Worm (Caenorhabditis elegans) whole organism, L3 larva: ENCODE measurements around the gene Y38H6C.15.

Experiments
- R02D3.7 ChIP-seq: fragments of 150-350 bp; optimal IDR thresholded peaks from 2 replicates; lab custom pipeline; 2014; ENCODE audit warnings: missing biosample characterization, missing genetic modification characterization
- ZK546.5 ChIP-seq: sonication (generic microtip); optimal IDR thresholded peaks from 2 replicates; lab custom pipeline; 2017; ENCODE audit warnings: missing biosample characterization, missing genetic modification characterization
- ama-1 ChIP-seq: fragments of 150-350 bp; optimal IDR thresholded peaks from 2 replicates; lab custom pipeline; 2018
- ceh-16 ChIP-seq: sonication (generic microtip); optimal IDR thresholded peaks from 2 replicates; lab custom pipeline; 2017; ENCODE audit warnings: missing biosample characterization, missing genetic modification characterization
- ceh-28 ChIP-seq: fragments of 150-350 bp; optimal IDR thresholded peaks from 2 replicates; lab custom pipeline; 2014; ENCODE audit warnings: missing biosample characterization, missing genetic modification reagents, missing genetic modification characterization
- ceh-9 ChIP-seq: sonication (generic microtip); optimal IDR thresholded peaks from 2 replicates; lab custom pipeline; 2018; ENCODE audit warnings: missing biosample characterization, missing genetic modification characterization
- egl-27 ChIP-seq: sonication (generic microtip); optimal IDR thresholded peaks from 4 replicates; lab custom pipeline; 2017; ENCODE audit warnings: missing biosample characterization, missing genetic modification reagents, missing genetic modification characterization
- egl-5 ChIP-seq: fragments of 150-350 bp; optimal IDR thresholded peaks from 2 replicates; lab custom pipeline; 2017; ENCODE audit warnings: missing biosample characterization, missing genetic modification reagents, missing genetic modification characterization, inconsistent platforms
- elt-2 ChIP-seq: sonication (generic microtip); optimal IDR thresholded peaks from 2 replicates; lab custom pipeline; 2016; ENCODE audit warnings: missing genetic modification reagents, mild to moderate bottlenecking, missing genetic modification characterization, missing compliant biosample characterization
- elt-3 ChIP-seq, 3 experiments: fragments of 150-350 bp in 1 of 3; sonication (generic microtip) in 2 of 3; optimal IDR thresholded peaks; 2 replicates in 2 of 3; 4 replicates in 1 of 3; lab custom pipeline; 2014 to 2017; ENCODE audit warnings: missing biosample characterization in 3 of 3, missing genetic modification characterization in 3 of 3
- fkh-10 ChIP-seq: sonication (generic microtip); optimal IDR thresholded peaks from 2 replicates; lab custom pipeline; 2017; ENCODE audit warnings: missing biosample characterization, missing genetic modification reagents, missing genetic modification characterization
- fkh-2 ChIP-seq: fragments of 150-350 bp; optimal IDR thresholded peaks from 2 replicates; lab custom pipeline; 2014; ENCODE audit warnings: missing biosample characterization, missing genetic modification reagents, missing genetic modification characterization
- hmg-11 ChIP-seq: sonication (generic microtip); optimal IDR thresholded peaks from 2 replicates; lab custom pipeline; 2016; ENCODE audit warnings: missing genetic modification characterization, missing compliant biosample characterization
- jun-1 ChIP-seq: fragments of 150-350 bp; optimal IDR thresholded peaks from 2 replicates; lab custom pipeline; 2014; ENCODE audit warnings: missing biosample characterization, missing genetic modification reagents, missing genetic modification characterization
- lin-15B ChIP-seq: fragments of 150-350 bp; optimal IDR thresholded peaks from 2 replicates; lab custom pipeline; 2014; ENCODE audit warnings: missing biosample characterization, missing genetic modification characterization
- lin-39 ChIP-seq: fragments of 150-350 bp; optimal IDR thresholded peaks from 2 replicates; lab custom pipeline; 2018; ENCODE audit warnings: missing biosample characterization, missing genetic modification reagents, missing genetic modification characterization
- lsy-12 ChIP-seq: sonication (generic microtip); optimal IDR thresholded peaks from 2 replicates; lab custom pipeline; 2016; ENCODE audit warnings: mild to moderate bottlenecking, missing genetic modification characterization, missing compliant biosample characterization
- mdl-1 ChIP-seq: fragments of 150-350 bp; optimal IDR thresholded peaks from 2 replicates; lab custom pipeline; 2014; ENCODE audit warnings: missing biosample characterization, missing genetic modification characterization
- nfya-1 ChIP-seq: sonication (generic microtip); optimal IDR thresholded peaks from 2 replicates; lab custom pipeline; 2017; ENCODE audit warnings: missing genetic modification characterization, mild to moderate bottlenecking, missing compliant biosample characterization, antibody characterized with exemption, moderate library complexity; ENCODE audit not compliant: insufficient read depth
- nhr-11 ChIP-seq: fragments of 150-350 bp; optimal IDR thresholded peaks from 2 replicates; lab custom pipeline; 2014; ENCODE audit warnings: missing biosample characterization, missing genetic modification characterization
- nhr-12 ChIP-seq: fragments of 150-350 bp; optimal IDR thresholded peaks from 2 replicates; lab custom pipeline; 2014; ENCODE audit warnings: missing biosample characterization, missing genetic modification characterization
- nhr-237 ChIP-seq: fragments of 150-350 bp; optimal IDR thresholded peaks from 2 replicates; lab custom pipeline; 2014; ENCODE audit warnings: missing biosample characterization, missing genetic modification characterization
- nhr-25 ChIP-seq: sonication (generic microtip); optimal IDR thresholded peaks from 2 replicates; lab custom pipeline; 2017; ENCODE audit warnings: missing biosample characterization, missing genetic modification characterization
- nhr-28 ChIP-seq: fragments of 150-350 bp; optimal IDR thresholded peaks from 2 replicates; lab custom pipeline; 2014; ENCODE audit warnings: missing biosample characterization, missing genetic modification characterization
- nhr-43 ChIP-seq: sonication (generic microtip); optimal IDR thresholded peaks from 2 replicates; lab custom pipeline; 2016; ENCODE audit warnings: mild to moderate bottlenecking, missing genetic modification characterization, missing compliant biosample characterization; ENCODE audit not compliant: poor library complexity, severe bottlenecking
- nhr-67 ChIP-seq: fragments of 150-350 bp; optimal IDR thresholded peaks from 2 replicates; lab custom pipeline; 2014; ENCODE audit warnings: missing biosample characterization, missing genetic modification characterization
- nhr-76 ChIP-seq: fragments of 150-350 bp; sonication (generic microtip); optimal IDR thresholded peaks from 5 replicates; lab custom pipeline; 2014; ENCODE audit warnings: missing biosample characterization, missing genetic modification characterization
- nhr-77 ChIP-seq: fragments of 150-350 bp; optimal IDR thresholded peaks from 2 replicates; lab custom pipeline; 2014; ENCODE audit warnings: missing biosample characterization, missing genetic modification characterization
- pha-4 ChIP-seq: fragments of 150-350 bp; optimal IDR thresholded peaks from 2 replicates; lab custom pipeline; 2014; ENCODE audit warnings: missing biosample characterization, missing genetic modification reagents, missing genetic modification characterization
- pqm-1 ChIP-seq: fragments of 150-350 bp; optimal IDR thresholded peaks from 2 replicates; lab custom pipeline; 2017; ENCODE audit warnings: missing biosample characterization, missing genetic modification characterization, inconsistent platforms
- sea-2 ChIP-seq: fragments of 150-350 bp; sonication (generic microtip); optimal IDR thresholded peaks from 4 replicates; lab custom pipeline; 2014; ENCODE audit warnings: missing biosample characterization, missing genetic modification reagents, missing genetic modification characterization
- snpc-4 ChIP-seq: fragments of 150-350 bp; optimal IDR thresholded peaks from 2 replicates; lab custom pipeline; 2014; ENCODE audit warnings: missing biosample characterization, missing genetic modification characterization
- tbx-2 ChIP-seq: sonication (generic microtip); optimal IDR thresholded peaks from 2 replicates; lab custom pipeline; 2016; ENCODE audit warnings: mild to moderate bottlenecking, missing genetic modification characterization, missing compliant biosample characterization
- unc-39 ChIP-seq: sonication (generic microtip); optimal IDR thresholded peaks from 4 replicates; lab custom pipeline; 2017; ENCODE audit warnings: missing biosample characterization, missing genetic modification characterization
- unc-62 ChIP-seq: fragments of 150-350 bp; sonication (generic microtip); optimal IDR thresholded peaks from 4 replicates; lab custom pipeline; 2014; ENCODE audit warnings: missing biosample characterization, missing genetic modification reagents, missing genetic modification characterization
- zag-1 ChIP-seq: fragments of 150-350 bp; optimal IDR thresholded peaks from 2 replicates; lab custom pipeline; 2014; ENCODE audit warnings: missing biosample characterization, missing genetic modification characterization
- ztf-4 ChIP-seq: fragments of 150-350 bp; optimal IDR thresholded peaks from 2 replicates; lab custom pipeline; 2014; ENCODE audit warnings: missing biosample characterization, missing genetic modification characterization

The Y38H6C.15 gene

ce11 chrV:20522219-20522618 is 13.9 kb downstream of the Y38H6C.15 start, which contains the start of the genes Y38H6C.9 and fbxa-150:
Gene Y38H6C.9, minus strand, starts transcription at chrV:20522270.
Gene fbxa-150, plus strand, starts transcription at chrV:20522598.
- TF ChIP-seq ceh-28 (tag; lab: Kevin White, UChicago) = no peak
- TF ChIP-seq nhr-12 (tag; lab: Kevin White, UChicago) = no peak
- no peak for TF ChIP-seq nfya-1 (tag; lab: Kevin White, UChicago)
- no peak for TF ChIP-seq ama-1 (lab: Kevin White, UChicago)
- no peak for TF ChIP-seq jun-1
- TF ChIP-seq ZK546.5 (tag; lab: Kevin White, UChicago) = no peak
- TF ChIP-seq hmg-11 (tag; lab: Kevin White, UChicago) = no peak
- TF ChIP-seq mdl-1 = no peak
- no peak for TF ChIP-seq elt-2 (tag; lab: Kevin White, UChicago)
- no peak for TF ChIP-seq R02D3.7 (tag; lab: Kevin White, UChicago)
- no peak for TF ChIP-seq snpc-4 (tag; lab: Kevin White, UChicago)
- no peak for TF ChIP-seq zag-1 (tag; lab: Kevin White, UChicago)
- no peak for TF ChIP-seq elt-3 (tag; optimal IDR thresholded peaks at IDR 0.05; lab: Kevin White, UChicago)
- TF ChIP-seq egl-5 (tag; lab: Kevin White, UChicago) = no peak
- TF ChIP-seq fkh-10 = no peak
- TF ChIP-seq lsy-12 (tag; lab: Kevin White, UChicago) = no peak
- TF ChIP-seq nhr-76 (tag; lab: Kevin White, UChicago) = no peak
- no peak for TF ChIP-seq ceh-16
- TF ChIP-seq ceh-9 (tag; lab: Kevin White, UChicago) = no peak
- no peak for TF ChIP-seq lin-39 (tag; lab: Kevin White, UChicago)

ce11 chrV:20518927-20519326 is 17.2 kb downstream of the Y38H6C.15 start, which contains the start of gene Y38H6C.25:
Gene Y38H6C.25, plus strand, starts transcription at chrV:20519227.
- TF ChIP-seq pqm-1 (tag; lab: Kevin White, UChicago) = no peak
- TF ChIP-seq unc-39 (tag; lab: Kevin White, UChicago) = no peak
- no peak for TF ChIP-seq pha-4 (tag; lab: Kevin White, UChicago)
- no peak for TF ChIP-seq lsy-12 (tag; lab: Kevin White, UChicago)
- TF ChIP-seq sea-2 = no peak
- no peak for TF ChIP-seq ztf-4 (tag; lab: Kevin White, UChicago)
- no peak for TF ChIP-seq egl-27 (tag; lab: Kevin White, UChicago)
- TF ChIP-seq jun-1 = no peak
- no peak for TF ChIP-seq nhr-25 (tag; lab: Kevin White, UChicago)
- no peak for TF ChIP-seq egl-5 (tag; lab: Kevin White, UChicago)
- TF ChIP-seq tbx-2 = no peak
- TF ChIP-seq nhr-28 = no peak
- TF ChIP-seq ceh-28 (tag; lab: Kevin White, UChicago) = no peak
- no peak for TF ChIP-seq lin-15B
- no peak for TF ChIP-seq elt-3 (tag; optimal IDR thresholded peaks at IDR 0.05; lab: Kevin White, UChicago)
- no peak for TF ChIP-seq nhr-67 (tag; lab: Kevin White, UChicago)

- TF ChIP-seq elt-3 (tag; optimal IDR thresholded peaks at IDR 0.05; lab: Kevin White, UChicago) (no peak), nhr-43 (tag; lab: Kevin White, UChicago) (no peak), nhr-11 (tag; lab: Kevin White, UChicago) (no peak), nhr-77 (tag; lab: Kevin White, UChicago) (no peak), sea-2 (no peak), pha-4 (tag; lab: Kevin White, UChicago) (no peak), fkh-2 (no peak)
Measured at ce11 chrV:20517005-20517404, 19.1 kb downstream of the Y38H6C.15 start.

ce11 chrV:20514483-20514882 is 21.6 kb downstream of the Y38H6C.15 start:
- TF ChIP-seq unc-62 (GFP tag; lab: Kevin White, UChicago) (no peak), lsy-12 (tag; lab: Kevin White, UChicago) (no peak), jun-1 (no peak), nfya-1 (tag; lab: Kevin White, UChicago) (no peak), elt-2 (tag; lab: Kevin White, UChicago) (peak; percentile 58), nhr-76 (tag; lab: Kevin White, UChicago) (no peak), nhr-237 (no peak)
- TF ChIP-seq, all 47 proteins: peak for 1
